Worm (Caenorhabditis elegans) whole organism, late embryonic: ENCODE results near the gene Y54F10BM.3.

Source experiments
- C38D4.7 ChIP-seq: fragments of 200-800 bp; sonication (Bioruptor generic); optimal IDR thresholded peaks from 2 replicates; lab custom pipeline; 2018; ENCODE audit warnings: mild to moderate bottlenecking, missing genetic modification characterization, moderate library complexity, missing compliant biosample characterization
- F13H6.1 ChIP-seq: sonication (generic microtip); optimal IDR thresholded peaks from 2 replicates; lab custom pipeline; 2016; ENCODE audit warnings: missing genetic modification characterization, missing compliant biosample characterization
- K02D7.2 ChIP-seq: sonication (generic microtip); optimal IDR thresholded peaks from 2 replicates; lab custom pipeline; 2017; ENCODE audit warnings: mild to moderate bottlenecking, missing genetic modification characterization, missing compliant biosample characterization
- T23F11.4 ChIP-seq: fragments of 200-800 bp; sonication (Bioruptor generic); optimal IDR thresholded peaks from 2 replicates; lab custom pipeline; 2018; ENCODE audit warnings: mild to moderate bottlenecking, missing genetic modification characterization, missing compliant biosample characterization
- ahr-1 ChIP-seq: sonication (generic microtip); optimal IDR thresholded peaks from 2 replicates; lab custom pipeline; 2016; ENCODE audit warnings: missing genetic modification characterization, missing compliant biosample characterization
- ceh-14 ChIP-seq: sonication (generic microtip); optimal IDR thresholded peaks from 2 replicates; lab custom pipeline; 2016; ENCODE audit warnings: missing genotype, missing genetic modification characterization, missing compliant biosample characterization
- ceh-18 ChIP-seq: sonication (generic microtip); optimal IDR thresholded peaks from 2 replicates; lab custom pipeline; 2016; ENCODE audit warnings: missing genetic modification characterization, missing compliant biosample characterization
- ceh-19 ChIP-seq: fragments of 200-800 bp; sonication (Bioruptor generic); optimal IDR thresholded peaks from 2 replicates; lab custom pipeline; 2018; ENCODE audit warnings: mild to moderate bottlenecking, missing genetic modification characterization, missing compliant biosample characterization
- ceh-22 ChIP-seq: sonication (generic microtip); optimal IDR thresholded peaks from 2 replicates; lab custom pipeline; 2017; ENCODE audit warnings: missing biosample characterization, missing genetic modification characterization
- ceh-30 ChIP-seq: fragments of 150-350 bp; optimal IDR thresholded peaks from 2 replicates; lab custom pipeline; 2014; ENCODE audit warnings: missing biosample characterization, missing genetic modification characterization
- ceh-31 ChIP-seq: sonication (generic microtip); optimal IDR thresholded peaks from 2 replicates; lab custom pipeline; 2016; ENCODE audit warnings: missing genetic modification characterization, missing compliant biosample characterization
- ceh-34 ChIP-seq: sonication (generic microtip); optimal IDR thresholded peaks from 2 replicates; lab custom pipeline; 2016; ENCODE audit warnings: mild to moderate bottlenecking, missing genetic modification characterization, missing compliant biosample characterization
- ceh-6 ChIP-seq: fragments of 200-800 bp; sonication (Bioruptor generic); optimal IDR thresholded peaks from 2 replicates; lab custom pipeline; 2018; ENCODE audit warnings: mild to moderate bottlenecking, missing genetic modification characterization, missing compliant biosample characterization
- dmd-4 ChIP-seq: sonication (generic microtip); optimal IDR thresholded peaks from 2 replicates; lab custom pipeline; 2016; ENCODE audit warnings: borderline replicate concordance, missing genetic modification characterization, missing compliant biosample characterization
- elt-2 ChIP-seq: sonication (generic microtip); optimal IDR thresholded peaks from 2 replicates; lab custom pipeline; 2016; ENCODE audit warnings: missing genetic modification reagents, missing genetic modification characterization, missing compliant biosample characterization
- eyg-1 ChIP-seq: sonication (generic microtip); optimal IDR thresholded peaks from 2 replicates; lab custom pipeline; 2016; ENCODE audit warnings: missing genotype, missing genetic modification characterization, missing compliant biosample characterization
- fax-1 ChIP-seq: sonication (generic microtip); optimal IDR thresholded peaks from 2 replicates; lab custom pipeline; 2016; ENCODE audit warnings: missing genotype, missing genetic modification characterization, missing compliant biosample characterization
- fkh-6 ChIP-seq: sonication (generic microtip); optimal IDR thresholded peaks from 2 replicates; lab custom pipeline; 2016; ENCODE audit warnings: missing genetic modification characterization, missing compliant biosample characterization
- gmeb-2 ChIP-seq: sonication (generic microtip); optimal IDR thresholded peaks from 2 replicates; lab custom pipeline; 2016; ENCODE audit warnings: missing genetic modification characterization, inconsistent platforms, missing compliant biosample characterization
- hlh-30 ChIP-seq: sonication (generic microtip); optimal IDR thresholded peaks from 2 replicates; lab custom pipeline; 2017; ENCODE audit warnings: antibody characterized with exemption, missing genetic modification characterization, missing compliant biosample characterization; ENCODE audit not compliant: insufficient read depth
- mec-3 ChIP-seq: sonication (generic microtip); optimal IDR thresholded peaks from 2 replicates; lab custom pipeline; 2016; ENCODE audit warnings: borderline replicate concordance, missing genetic modification characterization, missing compliant biosample characterization
- nhr-11 ChIP-seq: fragments of 150-350 bp; optimal IDR thresholded peaks from 2 replicates; lab custom pipeline; 2014; ENCODE audit warnings: missing biosample characterization, missing genetic modification characterization
- pag-3 ChIP-seq: sonication (generic microtip); optimal IDR thresholded peaks from 2 replicates; lab custom pipeline; 2016; ENCODE audit warnings: missing compliant biosample characterization, missing genetic modification characterization, borderline replicate concordance
- pat-9 ChIP-seq: fragments of 200-800 bp; sonication (Bioruptor generic); optimal IDR thresholded peaks from 2 replicates; lab custom pipeline; 2018; ENCODE audit warnings: mild to moderate bottlenecking, missing genetic modification characterization, moderate library complexity, missing compliant biosample characterization
- pax-1 ChIP-seq: fragments of 150-350 bp; optimal IDR thresholded peaks from 2 replicates; lab custom pipeline; 2014; ENCODE audit warnings: missing biosample characterization, missing genetic modification characterization
- pqm-1 ChIP-seq: sonication (generic microtip); optimal IDR thresholded peaks from 2 replicates; lab custom pipeline; 2016; ENCODE audit warnings: missing genetic modification characterization, missing compliant biosample characterization
- pros-1 ChIP-seq: fragments of 150-350 bp; optimal IDR thresholded peaks from 2 replicates; lab custom pipeline; 2014; ENCODE audit warnings: missing biosample characterization, missing genetic modification reagents, missing genetic modification characterization
- sox-2 ChIP-seq: fragments of 200-800 bp; sonication (Bioruptor generic); IDR thresholded peaks from 2 replicates; pipeline ENCODE4 v1.3.6; 2022; ENCODE audit warnings: missing genetic modification reagents, missing genetic modification characterization, missing compliant biosample characterization
- sox-4 ChIP-seq: sonication (generic microtip); optimal IDR thresholded peaks from 2 replicates; lab custom pipeline; 2017; ENCODE audit warnings: mild to moderate bottlenecking, missing genetic modification characterization, inconsistent platforms, missing compliant biosample characterization
- syd-9 ChIP-seq: sonication (generic microtip); optimal IDR thresholded peaks from 2 replicates; lab custom pipeline; 2016; ENCODE audit warnings: mild to moderate bottlenecking, missing genetic modification characterization, moderate library complexity, missing compliant biosample characterization
- tbx-2 ChIP-seq: sonication (generic microtip); optimal IDR thresholded peaks from 2 replicates; lab custom pipeline; 2016; ENCODE audit warnings: missing genetic modification characterization, missing compliant biosample characterization
- tbx-7 ChIP-seq: sonication (generic microtip); optimal IDR thresholded peaks from 2 replicates; lab custom pipeline; 2016; ENCODE audit warnings: missing genotype, missing genetic modification characterization, missing compliant biosample characterization
- ttx-3 ChIP-seq: sonication (generic microtip); optimal IDR thresholded peaks from 2 replicates; lab custom pipeline; 2016; ENCODE audit warnings: missing genetic modification reagents, missing genetic modification characterization, missing compliant biosample characterization
- unc-42 ChIP-seq: sonication (generic microtip); optimal IDR thresholded peaks from 2 replicates; lab custom pipeline; 2016; ENCODE audit warnings: missing genotype, missing genetic modification characterization, missing compliant biosample characterization
- unc-86 ChIP-seq: sonication (generic microtip); optimal IDR thresholded peaks from 2 replicates; lab custom pipeline; 2016; ENCODE audit warnings: missing genetic modification characterization, missing compliant biosample characterization
- zip-5 ChIP-seq: sonication (generic microtip); optimal IDR thresholded peaks from 2 replicates; lab custom pipeline; 2016; ENCODE audit warnings: missing genetic modification characterization, missing compliant biosample characterization

The Y54F10BM.3 gene

DNA sequence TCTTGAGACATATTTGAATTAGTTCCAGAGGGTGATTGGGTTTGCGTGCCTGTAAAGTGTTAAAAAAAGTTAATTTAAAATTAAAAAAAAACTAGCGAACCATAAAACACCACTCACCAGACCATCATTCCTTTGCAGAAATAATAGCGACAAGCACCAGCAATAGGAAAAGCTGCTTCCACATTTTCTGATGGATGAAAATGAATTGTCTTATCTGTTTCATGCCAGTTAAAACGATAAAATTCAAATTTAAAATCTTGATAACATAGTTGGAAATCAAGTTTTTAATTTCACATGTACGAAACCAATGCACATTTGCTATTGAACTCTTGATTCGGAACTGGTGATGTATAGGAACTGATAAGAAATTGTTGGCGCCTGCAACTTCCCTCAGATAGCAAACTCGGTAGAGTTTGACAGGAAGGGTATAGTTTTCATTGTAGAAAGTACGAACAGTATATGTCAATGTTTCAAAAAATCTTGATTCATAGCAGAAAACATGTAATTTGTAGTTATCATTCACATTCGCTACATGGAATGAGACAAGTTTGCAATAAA is 42.2 kb upstream of the Y54F10BM.3 start, which contains the start of gene C39B5.10:
Gene C39B5.10 (minus strand): TSS at position 51 of the 558 bp plus-strand sequence.
- TF ChIP-seq gmeb-2 (tag; lab: Kevin White, UChicago): no peak
- no peak for TF ChIP-seq unc-42 (tag; lab: Kevin White, UChicago)
- TF ChIP-seq elt-2 (tag; lab: Kevin White, UChicago): peak; percentile 13
- no peak for TF ChIP-seq pax-1
- TF ChIP-seq hlh-30 (tag; lab: Kevin White, UChicago): no peak
- no peak for TF ChIP-seq eyg-1 (tag; lab: Kevin White, UChicago)

DNA sequence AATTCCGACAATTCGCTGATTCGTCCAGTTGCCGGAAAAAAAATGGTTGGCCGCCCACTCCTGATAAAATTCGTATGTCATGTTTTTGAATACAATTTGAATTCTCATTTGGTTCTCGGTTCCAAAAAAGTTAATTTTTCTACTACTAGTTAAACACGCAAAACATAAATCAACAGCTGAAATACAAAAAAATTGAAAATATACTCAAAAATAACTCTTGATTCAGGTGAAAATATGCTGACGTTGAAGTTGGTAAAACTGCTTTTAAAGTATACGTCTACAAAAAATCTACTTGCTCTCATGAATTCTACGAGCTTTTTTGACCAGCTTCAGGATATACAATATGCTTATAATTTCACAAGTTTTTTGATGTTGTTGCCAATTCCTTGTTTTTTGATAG is 41.4 kb upstream of the Y54F10BM.3 start, which contains the start of gene srz-56:
Gene srz-56 (plus strand): TSS at position 301 of the 400 bp plus-strand sequence.
- TF ChIP-seq F13H6.1 (tag; lab: Kevin White, UChicago): no peak
- no peak for TF ChIP-seq ceh-6 (GFP tag; lab: Kevin White, UChicago)
- TF ChIP-seq ceh-19 (GFP tag; lab: Kevin White, UChicago): no peak
- TF ChIP-seq ceh-22: no peak
- TF ChIP-seq ceh-30 (tag; lab: Kevin White, UChicago): no peak
- no peak for TF ChIP-seq fax-1

DNA sequence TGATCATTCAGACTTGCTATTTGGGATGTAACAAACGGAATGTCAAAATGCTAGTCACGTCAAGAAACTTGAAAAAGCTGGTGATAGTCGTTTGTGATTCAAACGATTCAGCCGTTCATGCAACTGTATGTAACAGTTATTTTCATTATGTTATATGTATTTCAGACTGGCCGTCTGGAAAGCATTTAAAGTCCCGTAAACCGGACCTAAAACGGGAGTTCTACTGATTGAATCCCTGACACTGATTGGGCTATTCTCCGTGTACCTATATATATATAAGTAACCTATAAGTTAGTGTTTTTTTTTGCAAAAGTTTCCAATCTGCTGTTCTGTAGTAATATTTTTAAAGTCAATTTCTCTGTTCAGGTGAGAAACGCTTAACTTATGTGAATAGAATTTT is 38.2 kb upstream of the Y54F10BM.3 start:
- TF ChIP-seq hlh-30 (tag; lab: Kevin White, UChicago) (no peak), tbx-7 (tag; lab: Kevin White, UChicago) (no peak), K02D7.2 (no peak), pqm-1 (tag; lab: Kevin White, UChicago) (no peak), unc-42 (tag; lab: Kevin White, UChicago) (no peak), ceh-34 (tag; lab: Kevin White, UChicago) (no peak), zip-5 (tag; lab: Kevin White, UChicago) (no peak), ceh-14 (tag; lab: Kevin White, UChicago) (no peak), ceh-22 (no peak), pros-1 (tag; lab: Kevin White, UChicago) (no peak), T23F11.4 (GFP tag; lab: Kevin White, UChicago) (no peak), mec-3 (tag; lab: Kevin White, UChicago) (no peak), ceh-31 (tag; lab: Kevin White, UChicago) (no peak), ahr-1 (no peak), gmeb-2 (tag; lab: Kevin White, UChicago) (no peak), syd-9 (tag; lab: Kevin White, UChicago) (no peak), nhr-11 (no peak), C38D4.7 (GFP tag; lab: Kevin White, UChicago) (no peak)

DNA sequence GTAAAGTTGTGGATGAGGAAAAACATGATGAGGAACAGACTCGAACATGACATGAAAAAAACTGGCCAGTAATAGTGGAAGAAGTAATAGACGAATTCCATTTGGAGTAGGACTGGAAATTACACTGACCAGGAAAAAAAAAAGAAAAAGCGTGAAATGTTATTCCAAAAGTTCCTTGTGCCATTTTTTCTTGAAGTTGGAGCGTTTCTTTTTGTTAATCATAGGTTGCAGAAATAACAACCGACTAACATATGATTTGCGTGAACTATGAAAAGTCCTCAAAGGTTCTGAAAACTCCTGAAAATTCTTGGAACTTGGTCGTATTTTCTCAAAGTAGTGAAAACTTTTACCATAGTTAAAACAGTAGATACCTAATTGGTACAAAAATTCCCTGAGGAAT is 36.1 kb upstream of the Y54F10BM.3 start, which contains the start of gene srd-67:
Gene srd-67 (minus strand): TSS at position 101 of the 400 bp plus-strand sequence.
- no peak for TF ChIP-seq T23F11.4 (GFP tag; lab: Kevin White, UChicago)
- no peak for TF ChIP-seq sox-2 (GFP tag; lab: Robert Waterston, UW)
- TF ChIP-seq ceh-18 (tag; lab: Kevin White, UChicago): no peak
- no peak for TF ChIP-seq unc-86 (tag; lab: Kevin White, UChicago)
- no peak for TF ChIP-seq sox-4 (tag; lab: Kevin White, UChicago)
- no peak for TF ChIP-seq fkh-6 (tag; lab: Kevin White, UChicago)
- TF ChIP-seq tbx-7 (tag; lab: Kevin White, UChicago): no peak
- no peak for TF ChIP-seq ttx-3 (tag; lab: Kevin White, UChicago)
- TF ChIP-seq tbx-2 (tag; lab: Kevin White, UChicago): no peak
- no peak for TF ChIP-seq ceh-22
- no peak for TF ChIP-seq dmd-4 (tag; lab: Kevin White, UChicago)
- TF ChIP-seq ceh-31 (tag; lab: Kevin White, UChicago): no peak
- TF ChIP-seq hlh-30 (tag; lab: Kevin White, UChicago): no peak
- TF ChIP-seq unc-42 (tag; lab: Kevin White, UChicago): no peak
- TF ChIP-seq pqm-1 (tag; lab: Kevin White, UChicago): no peak
- no peak for TF ChIP-seq pat-9 (tag; lab: Kevin White, UChicago)
- TF ChIP-seq F13H6.1 (tag; lab: Kevin White, UChicago): no peak
- no peak for TF ChIP-seq nhr-11
- TF ChIP-seq pag-3 (tag; lab: Kevin White, UChicago): no peak
